Fruit fly (Drosophila melanogaster): ENCODE data around the gene CG12986.

The CG12986 gene

dm6 chrX:17852457-17852856, 33.0 kb upstream of the CG12986 start, which contains the start of gene CG32554 (continued):
- TF ChIP-seq bbx (GFP tag; IDR thresholded peaks at IDR 0.05; ENCODE audit: partially characterized antibody): peak; percentile 91
- peak; percentile 21; the same call in 1 of the 3 replicates for TF ChIP-seq row (GFP tag; IDR thresholded peaks at IDR 0.05)
- TF ChIP-seq Dp (GFP tag; optimal IDR thresholded peaks at IDR 0.05): peak; percentile 81
- TF ChIP-seq CG4730 (GFP tag; IDR thresholded peaks at IDR 0.05): no peak
- TF ChIP-seq CG7963 (GFP tag; IDR thresholded peaks at IDR 0.05; ENCODE audit: partially characterized antibody): peak; percentile 84
- peak; percentile 88 for TF ChIP-seq HLH4C (GFP tag; IDR thresholded peaks at IDR 0.05; ENCODE audit: partially characterized antibody)
- TF ChIP-seq CG1603 (tag; optimal IDR thresholded peaks at IDR 0.05): peak; percentile 24
- TF ChIP-seq zen2 (GFP tag; IDR thresholded peaks at IDR 0.05; ENCODE audit: partially characterized antibody): peak; percentile 91
- peak; percentile 90 for TF ChIP-seq CG6791 (GFP tag; IDR thresholded peaks at IDR 0.05; ENCODE audit: partially characterized antibody)
- no peak for TF ChIP-seq ems (GFP tag; optimal IDR thresholded peaks at IDR 0.05)
- no peak for TF ChIP-seq CG11093 (GFP tag; IDR thresholded peaks at IDR 0.05)
- no peak for TF ChIP-seq fd96Cb (tag; optimal IDR thresholded peaks at IDR 0.05)
- no peak for TF ChIP-seq CG7271 (tag; optimal IDR thresholded peaks at IDR 0.05)
- peak; percentile 39 for TF ChIP-seq CG14710 (tag; optimal IDR thresholded peaks at IDR 0.05)
- no peak for TF ChIP-seq CG4328 (GFP tag; optimal IDR thresholded peaks at IDR 0.05)
- TF ChIP-seq CG2120 (GFP tag; optimal IDR thresholded peaks at IDR 0.05): no peak
- TF ChIP-seq Doc3 (GFP tag; IDR thresholded peaks at IDR 0.05; ENCODE audit: partially characterized antibody): peak; percentile 90
- TF ChIP-seq CG18476 (GFP tag; optimal IDR thresholded peaks at IDR 0.05): no peak
- no peak for TF ChIP-seq CG7372 (GFP tag; IDR thresholded peaks at IDR 0.05)
- peak; percentile 86 for TF ChIP-seq knrl (GFP tag; IDR thresholded peaks at IDR 0.05; ENCODE audit: partially characterized antibody)
- TF ChIP-seq NC2β (GFP tag; optimal IDR thresholded peaks at IDR 0.05): no peak
- no peak for TF ChIP-seq sob (GFP tag; IDR thresholded peaks at IDR 0.05)
- no peak for TF ChIP-seq Ada2b (GFP tag; IDR thresholded peaks at IDR 0.05)
- peak; percentile 92 for TF ChIP-seq hbn (GFP tag; IDR thresholded peaks at IDR 0.05; ENCODE audit: partially characterized antibody)
- TF ChIP-seq MESR4 (GFP tag; optimal IDR thresholded peaks at IDR 0.05): peak; percentile 18
- no peak for TF ChIP-seq CG30020 (tag; optimal IDR thresholded peaks at IDR 0.05)
- peak; percentile 87 for TF ChIP-seq unc-4 (GFP tag; IDR thresholded peaks at IDR 0.05; ENCODE audit: partially characterized antibody)
- TF ChIP-seq usp (GFP tag; optimal IDR thresholded peaks at IDR 0.05): no peak
- peak; percentile 68 for TF ChIP-seq CG3995 (GFP tag; optimal IDR thresholded peaks at IDR 0.05)
- TF ChIP-seq CG9876 (GFP tag; optimal IDR thresholded peaks at IDR 0.05): no peak
- TF ChIP-seq CG14860 (GFP tag; IDR thresholded peaks at IDR 0.05; ENCODE audit: partially characterized antibody): peak; percentile 81
- no peak for TF ChIP-seq Asciz (GFP tag; optimal IDR thresholded peaks at IDR 0.05)
- TF ChIP-seq CG7357 (GFP tag; IDR thresholded peaks at IDR 0.05): no peak
- peak in 1 of 2 experiments; percentile 60 for TF ChIP-seq crp (GFP tag; optimal IDR thresholded peaks at IDR 0.05)
- no peak for TF ChIP-seq CHES-1-like (GFP tag; optimal IDR thresholded peaks at IDR 0.05)
- TF ChIP-seq CG10565 (GFP tag; optimal IDR thresholded peaks at IDR 0.05): no peak
- TF ChIP-seq ase (GFP tag; IDR thresholded peaks at IDR 0.05): no peak
- no peak for TF ChIP-seq CG11723 (GFP tag; optimal IDR thresholded peaks at IDR 0.05)
- no peak for TF ChIP-seq Abd-B (GFP tag; optimal IDR thresholded peaks at IDR 0.05)
- TF ChIP-seq rib (GFP tag; IDR thresholded peaks at IDR 0.05): no peak
- peak; percentile 86 for TF ChIP-seq CG16813 (GFP tag; IDR thresholded peaks at IDR 0.05; ENCODE audit: partially characterized antibody)
- peak; percentile 91 for TF ChIP-seq Bgb (GFP tag; IDR thresholded peaks at IDR 0.05; ENCODE audit: partially characterized antibody)
- TF ChIP-seq inv (GFP tag; IDR thresholded peaks at IDR 0.05; ENCODE audit: partially characterized antibody): peak; percentile 83
- TF ChIP-seq gce (GFP tag; IDR thresholded peaks at IDR 0.05): no peak
- no peak for TF ChIP-seq seq (GFP tag; IDR thresholded peaks at IDR 0.05)
- TF ChIP-seq HLH54F (GFP tag; optimal IDR thresholded peaks at IDR 0.05): no peak
- TF ChIP-seq CTCF (GFP tag; optimal IDR thresholded peaks at IDR 0.05): peak; percentile 35
- no peak for TF ChIP-seq wek (GFP tag; optimal IDR thresholded peaks at IDR 0.05)
- no peak for TF ChIP-seq Max (GFP tag; optimal IDR thresholded peaks at IDR 0.05)
- TF ChIP-seq slbo (GFP tag; IDR thresholded peaks at IDR 0.05): no peak
